Worm (Caenorhabditis elegans) whole organism, L3 larva: ENCODE measurements around the gene srv-24.

ENCODE experiments used
- nhr-28 ChIP-seq: fragments of 150-350 bp; optimal IDR thresholded peaks from 2 replicates; lab custom pipeline; 2014; ENCODE audit warnings: missing biosample characterization, missing genetic modification characterization
- pqm-1 ChIP-seq: fragments of 150-350 bp; optimal IDR thresholded peaks from 2 replicates; lab custom pipeline; 2017; ENCODE audit warnings: missing biosample characterization, missing genetic modification characterization, inconsistent platforms
- unc-62 ChIP-seq: fragments of 150-350 bp; sonication (generic microtip); optimal IDR thresholded peaks from 4 replicates; lab custom pipeline; 2014; ENCODE audit warnings: missing biosample characterization, missing genetic modification reagents, missing genetic modification characterization
- ztf-11 ChIP-seq: fragments of 150-350 bp; optimal IDR thresholded peaks from 2 replicates; lab custom pipeline; 2014; ENCODE audit warnings: missing biosample characterization, missing genetic modification characterization
- ztf-4 ChIP-seq: fragments of 150-350 bp; optimal IDR thresholded peaks from 2 replicates; lab custom pipeline; 2014; ENCODE audit warnings: missing biosample characterization, missing genetic modification characterization

DNA sequence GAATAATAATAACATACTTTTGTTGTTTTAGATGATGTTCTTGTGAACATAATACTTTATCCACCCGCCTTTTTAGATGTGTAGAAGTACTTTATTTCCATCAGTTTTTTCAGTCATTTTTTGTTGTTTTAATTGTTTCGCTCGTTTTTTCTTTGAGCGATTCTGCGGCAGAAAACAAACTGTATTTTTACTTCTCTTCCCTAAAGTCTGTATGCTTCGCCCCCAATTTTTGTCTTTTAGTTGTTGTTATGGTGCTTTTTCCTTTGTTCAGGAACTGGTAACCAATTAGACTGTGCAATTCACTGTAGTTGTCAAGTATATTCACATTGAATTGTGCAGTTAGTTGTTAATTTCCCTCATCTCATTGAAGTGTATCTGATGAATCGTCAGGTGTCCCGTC is 35.1 kb upstream of the srv-24 start:
- no peak for TF ChIP-seq nhr-28 (tag; lab: Kevin White, UChicago)
- TF ChIP-seq ztf-11 (tag; lab: Kevin White, UChicago): no peak
- TF ChIP-seq ztf-4: no peak
- no peak for TF ChIP-seq pqm-1 (tag; lab: Kevin White, UChicago)
- no peak for TF ChIP-seq unc-62
